Worm (Caenorhabditis elegans): Measurements from ENCODE around the gene Y43C5A.3.

The Y43C5A.3 gene

ce11 chrIV:10273781-10274313 is at the start of gene Y43C5A.3:
TSS of gene Y43C5A.3 (plus strand) at chrIV:10274036.
- no peak for TF ChIP-seq unc-98 (GFP tag; IDR thresholded peaks at IDR 0.05)
- TF ChIP-seq hpl-2 (GFP tag; optimal IDR thresholded peaks at IDR 0.05) = no peak
- TF ChIP-seq snu-23 (GFP tag; optimal IDR thresholded peaks at IDR 0.05) = peak; percentile 45
- TF ChIP-seq efl-1 (optimal IDR thresholded peaks at IDR 0.05) = no peak
- peak in 1 of 2 experiments; percentile 82 for TF ChIP-seq efl-1 (GFP tag; optimal IDR thresholded peaks at IDR 0.05 in 1 of 2)
- TF ChIP-seq tbx-2 (tag; optimal IDR thresholded peaks at IDR 0.05) = peak; percentile 11
- no peak for TF ChIP-seq pax-3 (tag; optimal IDR thresholded peaks at IDR 0.05)
- TF ChIP-seq C34B4.2 (tag; optimal IDR thresholded peaks at IDR 0.05) = no peak
- peak in 1 of 2 experiments; percentile 4 for TF ChIP-seq mdl-1 (tag; optimal IDR thresholded peaks at IDR 0.05)
- TF ChIP-seq nhr-47 (tag; optimal IDR thresholded peaks at IDR 0.05) = peak; percentile 18
- TF ChIP-seq zip-4 (GFP tag; optimal IDR thresholded peaks at IDR 0.05) = no peak
- TF ChIP-seq sptf-1 (tag; optimal IDR thresholded peaks at IDR 0.05) = no peak
- TF ChIP-seq nhr-20 (tag; optimal IDR thresholded peaks at IDR 0.05) = peak; percentile 57
- TF ChIP-seq elt-3 (tag; optimal IDR thresholded peaks at IDR 0.05) = peak in 1 of 6 experiments; percentile 67
- peak; percentile 53 for TF ChIP-seq nhr-71 (tag; optimal IDR thresholded peaks at IDR 0.05)
- peak; percentile 70 for TF ChIP-seq nhr-85 (tag)
- TF ChIP-seq lin-35 (GFP tag; optimal IDR thresholded peaks at IDR 0.05) = peak in 1 of 2 experiments; percentile 28
- TF ChIP-seq blmp-1 (tag; optimal IDR thresholded peaks at IDR 0.05) = peak; percentile 69
- TF ChIP-seq lin-14 (GFP tag; optimal IDR thresholded peaks at IDR 0.05) = peak; percentile 56
- TF ChIP-seq mab-9 (GFP tag; IDR thresholded peaks at IDR 0.05) = no peak

DNA sequence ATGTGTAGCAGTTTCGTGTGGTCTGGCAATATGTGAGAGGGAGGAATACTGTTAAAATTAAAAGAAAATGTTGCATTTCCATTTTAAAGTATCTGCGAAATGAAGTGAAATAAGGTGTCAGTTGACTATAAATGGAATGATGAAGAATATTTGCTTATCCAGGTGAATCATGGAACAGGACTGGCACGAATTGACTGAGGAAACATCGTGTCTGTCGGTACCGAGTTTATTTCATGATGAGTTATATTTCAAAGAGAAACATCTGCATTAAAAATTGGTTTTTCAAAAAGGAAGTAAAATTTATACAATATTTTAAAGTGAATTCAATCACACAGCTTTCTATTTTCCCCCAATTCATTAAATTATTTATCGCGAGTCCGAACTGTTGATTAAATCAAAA is 46.3 kb upstream of the Y43C5A.3 start, which contains the start of gene F01G10.6:
Gene F01G10.6 (minus strand): TSS at position 101 of the 400 bp plus-strand sequence.
- TF ChIP-seq skn-1 (tag; optimal IDR thresholded peaks at IDR 0.05) (no peak), zag-1 (tag; optimal IDR thresholded peaks at IDR 0.05) (no peak), lin-35 (GFP tag; optimal IDR thresholded peaks at IDR 0.05) (no peak), nhr-76 (tag; optimal IDR thresholded peaks at IDR 0.05) (no peak), Y116A8C.19 (tag; optimal IDR thresholded peaks at IDR 0.05; ENCODE audit: borderline replicate concordance) (no peak), lin-39 (tag; optimal IDR thresholded peaks at IDR 0.05) (no peak), nhr-71 (tag; optimal IDR thresholded peaks at IDR 0.05) (no peak), grh-1 (GFP tag; IDR thresholded peaks at IDR 0.05) (no peak), snu-23 (GFP tag; optimal IDR thresholded peaks at IDR 0.05) (no peak)

DNA sequence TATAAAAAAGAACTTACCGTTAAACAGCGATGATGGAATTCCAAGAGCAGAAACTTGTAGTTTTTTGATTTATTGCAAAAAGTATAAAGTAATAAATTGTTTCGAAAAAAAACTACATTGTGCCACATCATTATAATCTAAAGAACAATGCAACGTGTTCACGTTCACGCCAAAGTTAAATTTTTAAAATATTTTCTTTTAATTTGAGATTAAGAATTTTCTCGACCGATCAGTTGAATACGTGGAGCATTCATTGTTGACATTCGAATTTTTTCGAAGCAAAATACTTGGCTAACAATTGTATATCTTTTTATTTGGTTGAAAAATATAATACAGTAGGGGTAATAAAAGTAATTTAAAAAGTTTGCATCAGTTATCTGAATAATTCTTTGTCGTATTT is 42.9 kb upstream of the Y43C5A.3 start, which contains the start of gene F01G10.5:
Gene F01G10.5 (minus strand): TSS at position 101 of the 400 bp plus-strand sequence.
- TF ChIP-seq mdl-1 (tag; optimal IDR thresholded peaks at IDR 0.05) (no peak), swsn-7 (tag; optimal IDR thresholded peaks at IDR 0.05) (no peak), lin-15B (tag; optimal IDR thresholded peaks at IDR 0.05) (no peak)

DNA sequence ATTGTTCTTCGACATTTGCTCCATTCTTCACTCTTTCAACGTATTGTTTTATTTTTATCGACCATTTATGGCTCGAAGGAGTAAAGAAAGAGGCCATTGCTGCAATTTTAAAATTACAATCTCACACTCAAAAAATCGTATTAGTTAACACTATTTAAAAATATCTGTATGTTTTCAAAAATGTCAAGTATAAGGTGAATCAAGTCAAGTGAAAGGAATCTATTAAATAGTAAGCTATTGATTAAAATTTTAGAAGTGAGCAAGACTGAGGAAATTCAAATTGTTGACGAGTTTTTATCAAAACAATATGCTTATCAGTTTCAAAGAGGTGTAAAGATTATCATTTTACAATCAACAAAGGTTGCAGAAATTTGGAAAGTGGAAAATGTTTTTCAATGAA is 41.4 kb upstream of the Y43C5A.3 start, which contains the start of gene F01G10.4:
Gene F01G10.4 (minus strand): TSS at position 101 of the 400 bp plus-strand sequence.
- TF ChIP-seq C16A3.4 (tag; optimal IDR thresholded peaks at IDR 0.05) = no peak
- no peak for TF ChIP-seq snpc-4 (tag; optimal IDR thresholded peaks at IDR 0.05)
- TF ChIP-seq zip-4 (GFP tag; optimal IDR thresholded peaks at IDR 0.05) = no peak
- TF ChIP-seq nhr-28 (tag; optimal IDR thresholded peaks at IDR 0.05) = no peak
- no peak for TF ChIP-seq fkh-10 (GFP tag; optimal IDR thresholded peaks at IDR 0.05)
- no peak for TF ChIP-seq lir-3 (tag; optimal IDR thresholded peaks at IDR 0.05; ENCODE audit: poor library complexity)
- TF ChIP-seq nhr-47 (tag; optimal IDR thresholded peaks at IDR 0.05) = no peak
- no peak for TF ChIP-seq F16B12.6 (tag; optimal IDR thresholded peaks at IDR 0.05)
- TF ChIP-seq aly-2 (tag; optimal IDR thresholded peaks at IDR 0.05) = no peak
- no peak for TF ChIP-seq alr-1 (tag; optimal IDR thresholded peaks at IDR 0.05; ENCODE audit: borderline replicate concordance)
- TF ChIP-seq zag-1 (tag; optimal IDR thresholded peaks at IDR 0.05) = no peak
- no peak for TF ChIP-seq Y116A8C.19 (tag; optimal IDR thresholded peaks at IDR 0.05; ENCODE audit: borderline replicate concordance)
- TF ChIP-seq fkh-4 (tag; optimal IDR thresholded peaks at IDR 0.05; ENCODE audit: borderline replicate concordance) = no peak
- TF ChIP-seq hlh-17 (GFP tag; optimal IDR thresholded peaks at IDR 0.05; ENCODE audit: borderline replicate concordance) = no peak
- no peak for TF ChIP-seq dsc-1 (tag; optimal IDR thresholded peaks at IDR 0.05)
- no peak for TF ChIP-seq egl-27 (tag; optimal IDR thresholded peaks at IDR 0.05)
- no peak for TF ChIP-seq pag-3 (tag; optimal IDR thresholded peaks at IDR 0.05; ENCODE audit: borderline replicate concordance, insufficient read depth)
- no peak for TF ChIP-seq elt-3 (tag; optimal IDR thresholded peaks at IDR 0.05)

Measured in whole organism, L1 larva.